Worm (Caenorhabditis elegans) whole organism, young adult: Measurements from ENCODE around the gene F10C5.3.
A peak's percentile ranks its signal among the peaks of the same experiment; 100 is the strongest.

ENCODE experiments used
- D2030.7 ChIP-seq: fragments of 200-800 bp; sonication (Bioruptor generic); IDR thresholded peaks from 2 replicates; pipeline ENCODE4 v1.3.6; 2022; ENCODE audit warnings: missing genetic modification reagents, missing genetic modification characterization, missing compliant biosample characterization
- F22D6.2 ChIP-seq: sonication (generic microtip); optimal IDR thresholded peaks from 2 replicates; lab custom pipeline; 2016; ENCODE audit warnings: mild to moderate bottlenecking, missing genetic modification characterization, missing compliant biosample characterization
- F49E8.2 ChIP-seq: sonication (generic microtip); optimal IDR thresholded peaks from 3 replicates; lab custom pipeline; 2017; ENCODE audit warnings: missing genetic modification characterization, mild to moderate bottlenecking, missing compliant biosample characterization, antibody characterized with exemption, moderate library complexity; ENCODE audit not compliant: insufficient read depth
- F57C9.4 ChIP-seq: sonication (generic microtip); optimal IDR thresholded peaks from 2 replicates; lab custom pipeline; 2017; ENCODE audit warnings: mild to moderate bottlenecking, missing genetic modification characterization, missing compliant biosample characterization
- K11D2.4 ChIP-seq: fragments of 200-800 bp; sonication (Bioruptor generic); IDR thresholded peaks from 2 replicates; pipeline ENCODE4 v1.3.6; 2022; ENCODE audit warnings: missing genetic modification reagents, missing genetic modification characterization, missing compliant biosample characterization
- T07F8.4 ChIP-seq: sonication (generic microtip); optimal IDR thresholded peaks from 2 replicates; lab custom pipeline; 2016; ENCODE audit warnings: mild to moderate bottlenecking, missing genetic modification characterization, moderate library complexity, missing compliant biosample characterization
- Y79H2A.3 ChIP-seq: fragments of 200-800 bp; sonication (Bioruptor generic); conservative IDR thresholded peaks from 2 replicates; pipeline ENCODE4 v1.3.6; 2022; ENCODE audit warnings: missing genetic modification reagents, missing genetic modification characterization, missing compliant biosample characterization
- ama-1 ChIP-seq, 3 experiments: fragments of 150-350 bp in 1 of 3; sonication (generic microtip) in 2 of 3; optimal IDR thresholded peaks; 2 replicates each; lab custom pipeline; 2014 to 2018; ENCODE audit warnings: missing biosample characterization in 2 of 3, missing genetic modification characterization in 2 of 3, missing genetic modification reagents in 2 of 3
- aptf-3 ChIP-seq: fragments of 200-800 bp; sonication (Bioruptor generic); IDR thresholded peaks from 2 replicates; pipeline ENCODE4 v1.3.6; 2022; ENCODE audit warnings: missing genetic modification characterization, missing compliant biosample characterization
- athp-1 ChIP-seq: sonication (generic microtip); optimal IDR thresholded peaks from 2 replicates; lab custom pipeline; 2017; ENCODE audit warnings: mild to moderate bottlenecking, missing genetic modification characterization, missing compliant biosample characterization
- ceh-40 ChIP-seq: fragments of 200-800 bp; sonication (Bioruptor generic); IDR thresholded peaks from 2 replicates; pipeline ENCODE4 v1.3.6; 2022; ENCODE audit warnings: missing genetic modification characterization, missing compliant biosample characterization
- ceh-58 ChIP-seq: fragments of 200-800 bp; sonication (Bioruptor generic); IDR thresholded peaks from 2 replicates; pipeline ENCODE4 v1.3.6; 2022; ENCODE audit warnings: missing genetic modification characterization, missing compliant biosample characterization
- dox-1 ChIP-seq: fragments of 200-800 bp; sonication (Bioruptor generic); IDR thresholded peaks from 2 replicates; pipeline ENCODE4 v1.3.6; 2022; ENCODE audit warnings: missing genetic modification reagents, missing genetic modification characterization, missing compliant biosample characterization
- dpl-1 ChIP-seq: fragments of 150-350 bp; optimal IDR thresholded peaks from 2 replicates; lab custom pipeline; 2014; ENCODE audit warnings: missing biosample characterization, missing genetic modification reagents, missing genetic modification characterization
- efl-1 ChIP-seq: fragments of 150-350 bp; optimal IDR thresholded peaks from 2 replicates; lab custom pipeline; 2014; ENCODE audit warnings: missing biosample characterization, missing genetic modification reagents, missing genetic modification characterization
- egl-18 ChIP-seq: fragments of 200-800 bp; sonication (Bioruptor generic); IDR thresholded peaks from 2 replicates; pipeline ENCODE4 v1.3.6; 2022; ENCODE audit warnings: missing genetic modification reagents, missing genetic modification characterization, missing compliant biosample characterization
- fkh-3 ChIP-seq: sonication (generic microtip); optimal IDR thresholded peaks from 2 replicates; lab custom pipeline; 2016; ENCODE audit warnings: mild to moderate bottlenecking, missing genetic modification characterization, missing compliant biosample characterization
- hmg-1.2 ChIP-seq: fragments of 200-800 bp; sonication (Bioruptor generic); IDR thresholded peaks from 2 replicates; pipeline ENCODE4 v1.3.6; 2022; ENCODE audit warnings: missing genetic modification reagents, missing genetic modification characterization, missing compliant biosample characterization
- hmg-20 ChIP-seq: fragments of 200-800 bp; sonication (Bioruptor generic); IDR thresholded peaks from 2 replicates; pipeline ENCODE4 v1.3.6; 2022; ENCODE audit warnings: missing genetic modification reagents, missing genetic modification characterization, missing compliant biosample characterization
- hrde-1 ChIP-seq: sonication (generic microtip); optimal IDR thresholded peaks from 2 replicates; lab custom pipeline; 2016; ENCODE audit warnings: missing genetic modification characterization, mild to moderate bottlenecking, missing compliant biosample characterization, moderate library complexity, missing genotype, missing genetic modification reagents, borderline replicate concordance
- let-526 ChIP-seq: fragments of 200-800 bp; sonication (Bioruptor generic); IDR thresholded peaks from 2 replicates; pipeline ENCODE4 v1.3.6; 2022; ENCODE audit warnings: missing genetic modification reagents, missing genetic modification characterization, missing compliant biosample characterization
- lin-35 ChIP-seq, 3 experiments: fragments of 150-350 bp in 2 of 3; sonication (generic microtip) in 1 of 3; optimal IDR thresholded peaks; 2 replicates each; lab custom pipeline; 2014 to 2018; ENCODE audit warnings: missing biosample characterization in 3 of 3, missing genetic modification characterization in 3 of 3, missing genetic modification reagents in 3 of 3
- lin-54 ChIP-seq: fragments of 200-800 bp; sonication (Bioruptor generic); optimal IDR thresholded peaks from 2 replicates; lab custom pipeline; 2018; ENCODE audit warnings: mild to moderate bottlenecking, missing genetic modification characterization, missing compliant biosample characterization
- lsl-1 ChIP-seq: fragments of 200-800 bp; sonication (Bioruptor generic); optimal IDR thresholded peaks from 2 replicates; lab custom pipeline; 2018; ENCODE audit warnings: mild to moderate bottlenecking, missing genetic modification characterization, moderate library complexity, missing compliant biosample characterization
- madf-3 ChIP-seq: fragments of 200-800 bp; sonication (Bioruptor generic); IDR thresholded peaks from 2 replicates; pipeline ENCODE4 v1.3.6; 2022; ENCODE audit warnings: missing genetic modification reagents, missing genetic modification characterization, missing compliant biosample characterization
- madf-6 ChIP-seq: fragments of 200-800 bp; sonication (Bioruptor generic); IDR thresholded peaks from 2 replicates; pipeline ENCODE4 v1.3.6; 2022; ENCODE audit warnings: missing genetic modification reagents, missing genetic modification characterization, missing compliant biosample characterization
- madf-8 ChIP-seq: fragments of 200-800 bp; sonication (Bioruptor generic); conservative IDR thresholded peaks from 2 replicates; pipeline ENCODE4 v1.3.6; 2022; ENCODE audit warnings: missing genetic modification reagents, missing genetic modification characterization, missing compliant biosample characterization
- mcd-1 ChIP-seq: fragments of 200-800 bp; sonication (Bioruptor generic); IDR thresholded peaks from 2 replicates; pipeline ENCODE4 v1.3.6; 2022; ENCODE audit warnings: missing genetic modification reagents, missing genetic modification characterization, missing compliant biosample characterization
- mes-4 ChIP-seq: sonication (generic microtip); optimal IDR thresholded peaks from 2 replicates; lab custom pipeline; 2016; ENCODE audit warnings: missing genotype, missing genetic modification characterization, missing compliant biosample characterization
- mxl-1 ChIP-seq: sonication (generic microtip); optimal IDR thresholded peaks from 2 replicates; lab custom pipeline; 2016; ENCODE audit warnings: missing genetic modification characterization, missing compliant biosample characterization
- nfya-2 ChIP-seq: fragments of 200-800 bp; sonication (Bioruptor generic); IDR thresholded peaks from 2 replicates; pipeline ENCODE4 v1.3.6; 2022; ENCODE audit warnings: missing genetic modification reagents, missing genetic modification characterization, missing compliant biosample characterization
- nhr-120 ChIP-seq: fragments of 200-800 bp; sonication (Bioruptor generic); IDR thresholded peaks from 2 replicates; pipeline ENCODE4 v1.3.6; 2022; ENCODE audit warnings: missing genetic modification characterization, missing compliant biosample characterization
- pha-4 ChIP-seq: fragments of 150-350 bp; sonication (generic microtip); optimal IDR thresholded peaks from 2 replicates; lab custom pipeline; 2014; ENCODE audit warnings: missing biosample characterization, missing genetic modification reagents, missing genetic modification characterization
- rcor-1 ChIP-seq: fragments of 200-800 bp; sonication (Bioruptor generic); IDR thresholded peaks from 2 replicates; pipeline ENCODE4 v1.3.6; 2022; ENCODE audit warnings: missing genetic modification reagents, missing genetic modification characterization, missing compliant biosample characterization
- rec-8 ChIP-seq, 2 experiments: sonication (generic microtip); optimal IDR thresholded peaks; 2 replicates each; lab custom pipeline; 2016; ENCODE audit warnings: mild to moderate bottlenecking in 2 of 2, missing genetic modification characterization in 2 of 2, missing genetic modification reagents in 2 of 2, missing genotype in 2 of 2, missing biosample characterization in 1 of 2, missing compliant biosample characterization in 1 of 2, moderate library complexity in 1 of 2
- rpc-1 ChIP-seq, 2 experiments: fragments of 150-350 bp in 1 of 2; sonication (generic microtip) in 1 of 2; optimal IDR thresholded peaks; 2 replicates each; lab custom pipeline; 2014 to 2018; ENCODE audit warnings: missing biosample characterization in 1 of 2, missing genetic modification characterization in 1 of 2, missing genetic modification reagents in 1 of 2, missing genotype in 1 of 2
- sdz-38 ChIP-seq: sonication (generic microtip); optimal IDR thresholded peaks from 2 replicates; lab custom pipeline; 2016; ENCODE audit warnings: missing genotype, missing genetic modification characterization, missing compliant biosample characterization
- sea-2 ChIP-seq: fragments of 200-800 bp; sonication (Bioruptor generic); IDR thresholded peaks from 2 replicates; pipeline ENCODE4 v1.3.6; 2022; ENCODE audit warnings: missing genetic modification characterization, missing compliant biosample characterization
- somi-1 ChIP-seq: fragments of 200-800 bp; sonication (Bioruptor generic); optimal IDR thresholded peaks from 2 replicates; lab custom pipeline; 2018; ENCODE audit warnings: mild to moderate bottlenecking, missing genetic modification characterization, missing compliant biosample characterization
- sptf-2 ChIP-seq: fragments of 200-800 bp; sonication (Bioruptor generic); optimal IDR thresholded peaks from 2 replicates; lab custom pipeline; 2018; ENCODE audit warnings: mild to moderate bottlenecking, missing genetic modification characterization, missing compliant biosample characterization
- tlf-1 ChIP-seq: fragments of 200-800 bp; sonication (Bioruptor generic); optimal IDR thresholded peaks from 2 replicates; lab custom pipeline; 2018; ENCODE audit warnings: mild to moderate bottlenecking, missing genetic modification characterization, missing compliant biosample characterization
- unc-62 ChIP-seq: fragments of 150-350 bp; optimal IDR thresholded peaks from 2 replicates; lab custom pipeline; 2014; ENCODE audit warnings: missing biosample characterization, missing genetic modification reagents, missing genetic modification characterization
- zim-3 ChIP-seq: sonication (generic microtip); optimal IDR thresholded peaks from 2 replicates; lab custom pipeline; 2017; ENCODE audit warnings: mild to moderate bottlenecking, missing genetic modification characterization, moderate library complexity, missing compliant biosample characterization
- ztf-18 ChIP-seq: sonication (generic microtip); optimal IDR thresholded peaks from 2 replicates; lab custom pipeline; 2016; ENCODE audit warnings: missing genotype, mild to moderate bottlenecking, missing genetic modification characterization, missing compliant biosample characterization

The F10C5.3 gene

ce11 chrIII:488464-488863 lies 4.8 kb downstream of the F10C5.3 start, which contains the start of gene F30H5.5:
Gene F30H5.5 (plus strand): TSS chrIII:488764.
- TF ChIP-seq F57C9.4 (tag; lab: Kevin White, UChicago) (no peak), zim-3 (no peak), sea-2 (GFP tag; lab: Robert Waterston, UW) (no peak), dox-1 (no peak), hmg-20 (GFP tag; lab: Robert Waterston, UW) (no peak), pha-4 (tag; lab: Kevin White, UChicago) (no peak), unc-62 (no peak), mes-4 (tag; lab: Kevin White, UChicago) (no peak), ama-1 (optimal IDR thresholded peaks at IDR 0.05; lab: Kevin White, UChicago) (no peak), ama-1 (GFP tag; optimal IDR thresholded peaks at IDR 0.05; lab: Kevin White, UChicago) (no peak), F49E8.2 (no peak), madf-8 (GFP tag; lab: Robert Waterston, UW) (no peak), madf-3 (no peak), sptf-2 (no peak), ztf-18 (tag; lab: Kevin White, UChicago) (no peak), nhr-120 (GFP tag; lab: Robert Waterston, UW) (no peak), lsl-1 (GFP tag; lab: Kevin White, UChicago) (no peak), egl-18 (GFP tag; lab: Robert Waterston, UW) (no peak), rec-8 (tag; optimal IDR thresholded peaks at IDR 0.05; lab: Kevin White, UChicago) (no peak)
- TF ChIP-seq, all 124 proteins: peak for 0

- TF ChIP-seq D2030.7 (GFP tag; lab: Robert Waterston, UW), result peak; percentile 15; the same call in 1 of the 2 replicates
- peak in 1 of 3 experiments; percentile 69 for TF ChIP-seq lin-35 (GFP tag; optimal IDR thresholded peaks at IDR 0.05; lab: Kevin White, UChicago)
- TF ChIP-seq madf-6 (GFP tag; lab: Robert Waterston, UW), result peak; percentile 47; the same call in 1 of the 2 replicates
- TF ChIP-seq lsl-1 (GFP tag; lab: Kevin White, UChicago), result peak; percentile 29
- no peak for TF ChIP-seq Y79H2A.3 (GFP tag; lab: Robert Waterston, UW)
- TF ChIP-seq dpl-1 (GFP tag; lab: Kevin White, UChicago), result peak; percentile 67
- TF ChIP-seq hmg-20 (GFP tag; lab: Robert Waterston, UW), result no peak
- TF ChIP-seq efl-1, result peak; percentile 82
- TF ChIP-seq hmg-1.2 (GFP tag; lab: Robert Waterston, UW), result peak; percentile 92
- TF ChIP-seq lin-54, result peak; percentile 71
- TF ChIP-seq aptf-3 (GFP tag; lab: Robert Waterston, UW), result no peak
- TF ChIP-seq mcd-1 (GFP tag; lab: Robert Waterston, UW), result peak; percentile 89
- TF ChIP-seq, all 124 proteins: peak for 9
Observed at ce11 chrIII:491090-491597, 7.5 kb downstream of the F10C5.3 start, which contains the start of gene unc-45. Gene unc-45 (plus strand): TSS chrIII:491547.

DNA sequence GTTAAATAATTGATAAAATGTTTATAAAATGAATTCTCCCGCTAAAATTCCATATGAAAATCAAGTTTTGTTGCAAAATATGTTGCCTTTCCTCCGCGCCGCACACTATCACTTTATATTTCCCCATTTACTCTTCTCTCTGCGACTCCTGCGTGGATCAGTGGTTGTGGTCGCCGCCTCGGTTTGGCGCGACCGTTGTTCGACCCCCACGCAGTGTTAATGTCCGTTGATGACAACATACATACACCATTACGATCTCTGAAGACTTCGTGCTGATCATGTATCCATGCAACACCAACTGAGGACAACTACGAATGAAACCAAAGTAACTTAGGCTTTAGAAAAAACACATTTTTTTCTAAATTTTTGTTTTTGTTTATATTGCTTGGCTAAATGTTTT lies 18.9 kb downstream of the F10C5.3 start:
- TF ChIP-seq somi-1 (GFP tag; lab: Kevin White, UChicago) (peak; percentile 85), zim-3 (peak; percentile 93), rcor-1 (peak; percentile 87), hrde-1 (tag; lab: Kevin White, UChicago) (peak; percentile 85), egl-18 (GFP tag; lab: Robert Waterston, UW) (no peak), F57C9.4 (tag; lab: Kevin White, UChicago) (peak; percentile 34), sea-2 (GFP tag; lab: Robert Waterston, UW) (no peak), ceh-40 (GFP tag; lab: Robert Waterston, UW) (peak; percentile 63; the same call in 1 of the 2 replicates), ceh-58 (GFP tag; lab: Robert Waterston, UW) (0 out of 2 replicates have a peak, but pooled peaks have one; percentile 86), T07F8.4 (tag; lab: Kevin White, UChicago) (peak; percentile 88), F22D6.2 (tag; lab: Kevin White, UChicago) (peak; percentile 61), nhr-120 (GFP tag; lab: Robert Waterston, UW) (0 out of 2 replicates have a peak, but pooled peaks have one; percentile 78), mxl-1 (tag; lab: Kevin White, UChicago) (peak; percentile 90), athp-1 (peak; percentile 78), let-526 (GFP tag; lab: Robert Waterston, UW) (no peak; the same call in 1 of the 2 replicates), K11D2.4 (peak; percentile 79; the same call in 1 of the 2 replicates), fkh-3 (tag; lab: Kevin White, UChicago) (peak; percentile 85), nfya-2 (GFP tag; lab: Robert Waterston, UW) (no peak), sdz-38 (tag; lab: Kevin White, UChicago) (no peak), lin-54 (peak; percentile 69), lsl-1 (GFP tag; lab: Kevin White, UChicago) (peak; percentile 53), rpc-1 (optimal IDR thresholded peaks at IDR 0.05; lab: Kevin White, UChicago) (peak; percentile 98), rpc-1 (tag; optimal IDR thresholded peaks at IDR 0.05; lab: Kevin White, UChicago) (peak; percentile 96), tlf-1 (GFP tag; lab: Kevin White, UChicago) (peak; percentile 45)
